Worm (Caenorhabditis elegans): ENCODE results near the gene F56D6.22.
A peak's percentile ranks its signal among the peaks of the same experiment; 100 is the strongest.

F56D6.22 gene

DNA sequence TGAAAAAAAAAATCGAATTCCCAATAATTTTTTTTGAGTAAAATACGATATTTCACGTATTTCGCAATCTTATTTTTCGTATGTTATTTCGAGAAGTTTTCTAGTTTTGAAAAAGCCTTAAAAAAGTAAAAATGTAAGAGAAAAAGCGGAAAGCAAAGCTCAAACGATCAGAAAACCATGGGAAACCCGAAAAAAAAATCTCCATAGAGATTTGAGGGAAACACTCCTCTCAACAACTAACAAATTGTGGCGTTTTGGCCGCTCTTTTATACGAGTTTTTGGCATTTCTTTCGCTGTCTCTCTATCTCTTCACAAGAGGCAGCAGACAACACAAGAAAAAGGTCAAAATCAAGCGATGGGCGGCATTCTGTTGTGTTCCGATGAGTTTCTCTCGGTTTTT lies 33.0 kb downstream of the F56D6.22 start (continued):
- no peak for TF ChIP-seq ces-1 (GFP tag; optimal IDR thresholded peaks at IDR 0.05)
- no peak for TF ChIP-seq C16A3.4 (tag; optimal IDR thresholded peaks at IDR 0.05)
- no peak for TF ChIP-seq ceh-63 (GFP tag; optimal IDR thresholded peaks at IDR 0.05)
- no peak for TF ChIP-seq zag-1 (tag; optimal IDR thresholded peaks at IDR 0.05)
- TF ChIP-seq ama-1 (optimal IDR thresholded peaks at IDR 0.05): peak; percentile 68
- no peak for TF ChIP-seq pqm-1 (tag; optimal IDR thresholded peaks at IDR 0.05)
- TF ChIP-seq fos-1 (tag; optimal IDR thresholded peaks at IDR 0.05): no peak
- no peak for TF ChIP-seq dsc-1 (tag; optimal IDR thresholded peaks at IDR 0.05)
- TF ChIP-seq ets-5 (GFP tag; IDR thresholded peaks at IDR 0.05): no peak
- no peak for TF ChIP-seq tbx-2 (tag; optimal IDR thresholded peaks at IDR 0.05)
- TF ChIP-seq swsn-7 (tag; optimal IDR thresholded peaks at IDR 0.05): peak; percentile 10
- TF ChIP-seq tlp-1 (tag; optimal IDR thresholded peaks at IDR 0.05): no peak
- TF ChIP-seq jun-1 (tag; optimal IDR thresholded peaks at IDR 0.05): no peak
- peak; percentile 38 for TF ChIP-seq mep-1 (tag; optimal IDR thresholded peaks at IDR 0.05)
- TF ChIP-seq dpl-1 (GFP tag; optimal IDR thresholded peaks at IDR 0.05): peak; percentile 2 to 17 (median 15)
- TF ChIP-seq ceh-8 (GFP tag; optimal IDR thresholded peaks at IDR 0.05): no peak
- TF ChIP-seq nhr-90 (tag; optimal IDR thresholded peaks at IDR 0.05; ENCODE audit: poor library complexity): peak; percentile 8
- no peak for TF ChIP-seq C34B4.2 (tag; optimal IDR thresholded peaks at IDR 0.05)
- TF ChIP-seq xbp-1 (tag; optimal IDR thresholded peaks at IDR 0.05): no peak
- TF ChIP-seq snpc-4 (tag; optimal IDR thresholded peaks at IDR 0.05): no peak
- no peak for TF ChIP-seq nhr-19 (GFP tag; conservative IDR thresholded peaks at IDR 0.05)
- TF ChIP-seq lir-3 (tag; optimal IDR thresholded peaks at IDR 0.05; ENCODE audit: poor library complexity): no peak
- TF ChIP-seq egl-27 (tag; optimal IDR thresholded peaks at IDR 0.05): no peak
- peak; percentile 31 for TF ChIP-seq blmp-1 (tag; optimal IDR thresholded peaks at IDR 0.05)
- TF ChIP-seq irx-1 (tag; optimal IDR thresholded peaks at IDR 0.05): no peak
- TF ChIP-seq lin-15B (tag; optimal IDR thresholded peaks at IDR 0.05): peak; percentile 9
- TF ChIP-seq lin-13 (GFP tag; optimal IDR thresholded peaks at IDR 0.05): no peak
- TF ChIP-seq nhr-76 (tag; optimal IDR thresholded peaks at IDR 0.05): no peak
- no peak for TF ChIP-seq sptf-1 (tag; optimal IDR thresholded peaks at IDR 0.05)
- no peak for TF ChIP-seq sox-4 (tag; optimal IDR thresholded peaks at IDR 0.05)
- no peak for TF ChIP-seq hpl-2 (GFP tag; optimal IDR thresholded peaks at IDR 0.05)
- TF ChIP-seq aly-2 (tag; optimal IDR thresholded peaks at IDR 0.05): peak; percentile 49
- no peak for TF ChIP-seq Y116A8C.19 (tag; optimal IDR thresholded peaks at IDR 0.05; ENCODE audit: borderline replicate concordance)
- no peak for TF ChIP-seq hlh-4 (tag; optimal IDR thresholded peaks at IDR 0.05)
- peak; percentile 14 for TF ChIP-seq rnt-1 (tag; optimal IDR thresholded peaks at IDR 0.05)
- peak; percentile 22 for TF ChIP-seq nhr-47 (tag; optimal IDR thresholded peaks at IDR 0.05)

ce11 chrIV:3873706-3874105 lies 33.7 kb downstream of the F56D6.22 start, which contains the start of gene F37C4.5:
TSS of gene F37C4.5 (minus strand) at chrIV:3873806.
- TF ChIP-seq pqm-1 (tag; optimal IDR thresholded peaks at IDR 0.05) (no peak), zag-1 (tag; optimal IDR thresholded peaks at IDR 0.05) (no peak), egl-13 (tag; optimal IDR thresholded peaks at IDR 0.05) (no peak), fos-1 (tag; optimal IDR thresholded peaks at IDR 0.05) (no peak), nhr-47 (tag; optimal IDR thresholded peaks at IDR 0.05) (no peak), sup-37 (GFP tag; optimal IDR thresholded peaks at IDR 0.05) (no peak), ceh-8 (GFP tag; optimal IDR thresholded peaks at IDR 0.05) (no peak), ztf-11 (tag; optimal IDR thresholded peaks at IDR 0.05) (no peak), C34B4.2 (tag; optimal IDR thresholded peaks at IDR 0.05) (no peak), nhr-84 (tag; optimal IDR thresholded peaks at IDR 0.05) (no peak), snu-23 (GFP tag; optimal IDR thresholded peaks at IDR 0.05) (no peak), ceh-82 (tag; optimal IDR thresholded peaks at IDR 0.05) (no peak), F16B12.6 (tag; optimal IDR thresholded peaks at IDR 0.05) (no peak), lin-35 (GFP tag; optimal IDR thresholded peaks at IDR 0.05) (no peak), pag-3 (tag; optimal IDR thresholded peaks at IDR 0.05; ENCODE audit: borderline replicate concordance, insufficient read depth) (no peak), swsn-7 (tag; optimal IDR thresholded peaks at IDR 0.05) (no peak), ceh-90 (tag; optimal IDR thresholded peaks at IDR 0.05) (no peak), unc-86 (tag; optimal IDR thresholded peaks at IDR 0.05) (no peak), grh-1 (GFP tag; IDR thresholded peaks at IDR 0.05) (no peak)

Measured in whole organism, L1 larva.